Worm (Caenorhabditis elegans): Measurements from ENCODE around the gene qns-1.

DNA sequence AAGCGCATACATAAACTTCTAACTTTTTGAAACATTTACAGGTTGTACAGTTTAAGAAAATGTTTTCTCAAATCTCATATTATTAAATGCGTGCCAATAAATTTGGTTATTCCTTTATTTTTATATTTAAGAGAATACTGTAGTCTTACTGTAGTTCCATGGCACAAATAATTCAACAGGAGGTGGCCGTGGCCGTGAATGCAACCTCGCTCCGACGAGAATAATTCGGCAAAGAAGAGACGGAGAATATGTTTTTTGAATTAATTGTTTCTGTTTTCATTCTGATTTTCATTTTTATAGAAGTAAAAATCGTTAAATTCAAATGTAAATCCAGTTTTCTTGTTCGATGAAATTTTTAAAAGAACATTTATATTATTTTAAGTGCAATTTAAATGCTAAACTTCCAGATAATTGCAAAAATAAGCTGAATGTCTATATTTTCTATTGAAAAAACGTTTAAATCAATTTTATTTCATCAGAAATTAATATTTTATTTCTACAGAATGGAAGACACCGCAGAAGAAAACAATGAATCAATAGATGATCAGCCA lies 21.7 kb downstream of the qns-1 start, which contains the start of gene gon-4:
- TF ChIP-seq him-1 (tag; optimal IDR thresholded peaks at IDR 0.05) (no peak), dao-5 (tag; optimal IDR thresholded peaks at IDR 0.05) (no peak), W03F9.2 (tag; optimal IDR thresholded peaks at IDR 0.05) (peak; percentile 50)
